Fruit fly (Drosophila melanogaster): ENCODE data around the gene Octbeta1R.
A peak's percentile ranks its signal among the peaks of the same experiment; 100 is the strongest.

The Octbeta1R gene

DNA sequence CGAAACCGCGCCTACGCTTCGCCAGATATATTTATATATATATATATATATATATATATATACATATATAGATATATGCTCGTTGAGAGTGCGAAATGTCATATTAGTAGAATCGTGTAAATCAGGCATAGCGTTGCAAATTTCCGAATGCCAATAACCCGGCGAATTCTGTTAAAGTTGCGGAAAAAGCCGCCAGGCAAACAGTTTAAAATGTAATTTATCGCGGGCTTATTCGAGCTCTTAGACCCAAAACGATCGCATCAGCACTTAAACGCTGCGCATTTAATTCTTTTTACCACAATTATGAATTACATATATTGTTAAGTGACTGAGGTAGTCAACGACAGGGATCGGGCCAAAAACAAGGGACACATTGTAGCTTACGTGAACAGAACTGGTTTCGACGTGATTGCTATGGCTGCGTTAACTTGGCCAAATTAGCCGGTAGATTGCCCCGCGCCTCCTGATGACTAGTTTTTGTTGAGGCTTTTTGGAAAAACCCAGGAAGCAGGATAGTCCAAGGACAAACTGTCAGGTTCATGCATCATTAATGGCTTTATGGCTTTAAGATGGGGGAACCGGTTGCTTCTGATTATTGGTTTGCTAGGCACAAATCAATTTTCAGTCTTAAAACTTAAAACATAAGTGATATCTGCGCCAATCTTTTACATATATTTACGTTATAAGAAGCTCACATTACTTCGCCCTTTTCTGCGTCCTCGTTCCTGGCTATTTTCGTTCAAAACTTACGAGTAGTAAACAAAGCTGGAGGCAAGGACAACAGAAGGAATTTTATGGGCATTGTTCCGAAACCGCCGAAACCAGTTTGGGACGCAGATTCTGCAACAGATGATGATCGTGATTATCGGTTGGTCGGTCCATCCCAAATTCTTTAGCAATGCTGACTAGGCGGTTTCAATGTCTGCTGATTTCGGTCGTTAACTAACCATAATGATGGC is 37.2 kb downstream of the Octbeta1R start:
- TF ChIP-seq sna (GFP tag; IDR thresholded peaks at IDR 0.05; ENCODE audit: partially characterized antibody) (no peak), Taf1 (GFP tag; IDR thresholded peaks at IDR 0.05) (no peak), CG34224 (GFP tag; IDR thresholded peaks at IDR 0.05; ENCODE audit: partially characterized antibody) (no peak), ham (GFP tag; IDR thresholded peaks at IDR 0.05) (no peak), CG12155 (GFP tag; optimal IDR thresholded peaks at IDR 0.05) (no peak), Trl (optimal IDR thresholded peaks at IDR 0.05) (no peak), Trl (GFP tag; optimal IDR thresholded peaks at IDR 0.05) (no peak), CG15073 (GFP tag; optimal IDR thresholded peaks at IDR 0.05) (no peak), HmgZ (tag; optimal IDR thresholded peaks at IDR 0.05) (no peak), CG3065 (GFP tag; optimal IDR thresholded peaks at IDR 0.05) (no peak), ash1 (GFP tag; optimal IDR thresholded peaks at IDR 0.05) (no peak), YL-1 (GFP tag; optimal IDR thresholded peaks at IDR 0.05) (no peak), CG30020 (tag; optimal IDR thresholded peaks at IDR 0.05) (no peak), vfl (GFP tag; optimal IDR thresholded peaks at IDR 0.05) (no peak), HLHmδ (GFP tag; optimal IDR thresholded peaks at IDR 0.05) (no peak), mam (GFP tag; optimal IDR thresholded peaks at IDR 0.05) (no peak), cg (GFP tag; optimal IDR thresholded peaks at IDR 0.05) (no peak), wek (GFP tag; optimal IDR thresholded peaks at IDR 0.05) (no peak)

DNA sequence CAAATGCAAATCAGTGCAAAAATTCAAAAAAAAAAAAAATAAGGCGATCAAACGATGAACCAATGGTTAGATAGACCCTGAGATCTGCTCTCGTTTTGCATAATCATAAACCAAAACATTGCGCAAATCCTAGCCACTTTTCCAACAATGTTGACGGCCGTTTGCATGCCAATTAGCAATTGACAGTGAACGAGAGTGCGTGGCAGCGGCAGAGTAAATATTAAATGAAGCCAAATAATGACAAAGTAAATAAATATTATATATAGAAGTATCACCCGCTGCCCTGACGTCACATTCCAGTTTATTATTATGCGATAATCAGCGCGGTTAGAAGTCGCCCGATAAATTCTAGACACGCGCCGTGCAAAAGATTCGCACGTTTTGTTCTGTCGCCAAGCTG is 38.9 kb downstream of the Octbeta1R start:
- TF ChIP-seq cwo (GFP tag; optimal IDR thresholded peaks at IDR 0.05) (peak; percentile 71), CG8089 (GFP tag; optimal IDR thresholded peaks at IDR 0.05) (no peak), CG18011 (GFP tag; optimal IDR thresholded peaks at IDR 0.05) (peak; percentile 68)

DNA sequence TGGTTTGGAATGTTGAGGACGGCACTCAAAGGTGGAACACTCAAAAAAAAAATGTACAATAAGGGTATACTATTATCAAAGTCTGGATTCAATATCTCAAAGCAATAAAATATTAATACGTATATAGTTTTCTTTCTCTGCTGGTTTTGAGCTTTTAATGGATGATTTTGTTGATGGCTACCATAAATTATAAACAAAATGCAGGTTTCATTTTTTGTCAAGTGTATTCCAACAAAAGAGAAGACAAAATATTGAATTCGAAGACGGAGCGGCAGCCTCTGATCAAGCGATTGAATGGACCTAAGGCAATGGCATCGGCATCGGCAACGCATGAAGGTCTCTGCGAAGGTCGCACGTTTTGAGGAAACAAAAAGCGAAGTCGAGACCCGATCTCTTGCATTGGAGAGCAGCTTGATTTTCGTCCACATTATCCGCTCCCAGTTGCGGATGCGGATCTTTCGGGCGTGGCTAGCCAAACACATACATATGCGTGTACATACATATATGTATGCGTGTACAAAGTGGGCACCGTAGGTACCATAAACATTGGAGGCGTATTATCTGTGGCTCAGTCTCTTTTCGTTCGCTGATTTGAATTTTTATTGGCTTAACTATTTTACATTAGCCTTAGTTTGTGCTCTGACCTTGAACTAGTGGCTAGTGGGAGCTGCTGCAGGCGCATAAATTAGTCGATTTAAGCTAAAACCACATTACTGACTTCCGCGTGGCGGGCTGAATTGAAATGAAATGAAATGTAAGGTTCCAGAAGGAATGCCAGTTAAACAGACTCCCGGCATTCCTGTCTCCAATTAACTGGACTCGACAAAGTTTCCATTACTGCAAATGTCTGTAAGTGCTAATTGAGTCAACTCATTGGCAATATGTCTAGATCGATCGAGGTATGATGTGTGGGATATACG is 39.7 kb downstream of the Octbeta1R start:
- TF ChIP-seq CG5245 (GFP tag; optimal IDR thresholded peaks at IDR 0.05): no peak
- TF ChIP-seq dpn (GFP tag; optimal IDR thresholded peaks at IDR 0.05): peak; percentile 37 to 48
- no peak for TF ChIP-seq al (GFP tag; IDR thresholded peaks at IDR 0.05)
- TF ChIP-seq row (GFP tag; IDR thresholded peaks at IDR 0.05): peak; percentile 65
- TF ChIP-seq CG3281 (GFP tag; optimal IDR thresholded peaks at IDR 0.05): peak; percentile 35
- TF ChIP-seq jumu (GFP tag; optimal IDR thresholded peaks at IDR 0.05): no peak
- no peak for TF ChIP-seq Trl (optimal IDR thresholded peaks at IDR 0.05)
- TF ChIP-seq Trl (GFP tag; optimal IDR thresholded peaks at IDR 0.05): no peak
- 0 out of 2 replicates have a peak, but pooled peaks have one; percentile 26 for TF ChIP-seq ttk (GFP tag; IDR thresholded peaks at IDR 0.05)
- peak; percentile 37 for TF ChIP-seq Fer3 (tag; optimal IDR thresholded peaks at IDR 0.05)
- peak; percentile 24 for TF ChIP-seq ewg (GFP tag; optimal IDR thresholded peaks at IDR 0.05)
- no peak for TF ChIP-seq gfzf (GFP tag; optimal IDR thresholded peaks at IDR 0.05)
- no peak for TF ChIP-seq CG16815 (GFP tag; optimal IDR thresholded peaks at IDR 0.05)
- no peak for TF ChIP-seq toy (GFP tag; IDR thresholded peaks at IDR 0.05)
- 0 out of 2 replicates have a peak, but pooled peaks have one; percentile 30 for TF ChIP-seq E2f1 (GFP tag; IDR thresholded peaks at IDR 0.05)
- TF ChIP-seq ATbp (GFP tag; optimal IDR thresholded peaks at IDR 0.05): peak; percentile 27
- TF ChIP-seq CG12659 (GFP tag; optimal IDR thresholded peaks at IDR 0.05): peak; percentile 34
- TF ChIP-seq lov (optimal IDR thresholded peaks at IDR 0.05): no peak
- no peak for TF ChIP-seq lov (GFP tag; IDR thresholded peaks at IDR 0.05)
- no peak for TF ChIP-seq Ets65A (GFP tag)
- TF ChIP-seq CTCF (GFP tag; optimal IDR thresholded peaks at IDR 0.05): no peak
- TF ChIP-seq corto (GFP tag; optimal IDR thresholded peaks at IDR 0.05): no peak
- TF ChIP-seq ERR (GFP tag; optimal IDR thresholded peaks at IDR 0.05): no peak
- TF ChIP-seq CG7271 (tag; optimal IDR thresholded peaks at IDR 0.05): no peak
- TF ChIP-seq twi (tag; optimal IDR thresholded peaks at IDR 0.05): no peak
- TF ChIP-seq CG6654 (GFP tag; optimal IDR thresholded peaks at IDR 0.05): no peak
- peak; percentile 42 for TF ChIP-seq CG17385 (GFP tag; optimal IDR thresholded peaks at IDR 0.05)
